Worm (Caenorhabditis elegans): Measurements from ENCODE around the gene cng-1.
A peak's percentile ranks its signal among the peaks of the same experiment; 100 is the strongest.

Gene cng-1

ce11 chrV:15058423-15058822, 27.1 kb upstream of the cng-1 start:
- TF ChIP-seq nhr-85 (tag) (peak; percentile 34), nhr-237 (tag; optimal IDR thresholded peaks at IDR 0.05) (no peak), ets-5 (GFP tag; IDR thresholded peaks at IDR 0.05) (no peak), hlh-17 (GFP tag; optimal IDR thresholded peaks at IDR 0.05; ENCODE audit: borderline replicate concordance) (no peak)

- TF ChIP-seq snpc-4 (tag; optimal IDR thresholded peaks at IDR 0.05) (no peak), nhr-47 (tag; optimal IDR thresholded peaks at IDR 0.05) (no peak), lin-35 (GFP tag; optimal IDR thresholded peaks at IDR 0.05) (no peak), dpl-1 (GFP tag; optimal IDR thresholded peaks at IDR 0.05) (no peak)
Observed at ce11 chrV:15057724-15058123, 26.5 kb upstream of the cng-1 start.

- TF ChIP-seq xbp-1 (tag; optimal IDR thresholded peaks at IDR 0.05) (no peak), hlh-17 (GFP tag; optimal IDR thresholded peaks at IDR 0.05; ENCODE audit: borderline replicate concordance) (no peak), jun-1 (tag; optimal IDR thresholded peaks at IDR 0.05) (no peak), mef-2 (tag; optimal IDR thresholded peaks at IDR 0.05) (no peak), lin-15B (tag; optimal IDR thresholded peaks at IDR 0.05) (no peak), ztf-4 (tag; optimal IDR thresholded peaks at IDR 0.05) (no peak), sox-4 (tag; optimal IDR thresholded peaks at IDR 0.05) (no peak), mep-1 (tag; optimal IDR thresholded peaks at IDR 0.05) (no peak), nhr-19 (GFP tag; conservative IDR thresholded peaks at IDR 0.05) (no peak), blmp-1 (tag; optimal IDR thresholded peaks at IDR 0.05) (no peak), zip-4 (GFP tag; optimal IDR thresholded peaks at IDR 0.05) (no peak), nhr-84 (tag; optimal IDR thresholded peaks at IDR 0.05) (no peak), isw-1 (GFP tag; IDR thresholded peaks at IDR 0.05) (no peak), snu-23 (GFP tag; optimal IDR thresholded peaks at IDR 0.05) (no peak), nhr-20 (tag; optimal IDR thresholded peaks at IDR 0.05) (no peak), ztf-11 (tag; optimal IDR thresholded peaks at IDR 0.05) (no peak)
Observed at ce11 chrV:15056346-15056839, 25.1 kb upstream of the cng-1 start.

ce11 chrV:15055873-15056272, 24.6 kb upstream of the cng-1 start, which contains the start of gene C25D7.16:
C25D7.16 (plus strand) TSS chrV:15056173.
- no peak for TF ChIP-seq egl-13 (tag; optimal IDR thresholded peaks at IDR 0.05)
- TF ChIP-seq lin-14 (GFP tag; optimal IDR thresholded peaks at IDR 0.05): no peak
- TF ChIP-seq hpl-2 (GFP tag; optimal IDR thresholded peaks at IDR 0.05): no peak
- TF ChIP-seq nhr-90 (tag; optimal IDR thresholded peaks at IDR 0.05; ENCODE audit: poor library complexity): no peak
- no peak for TF ChIP-seq efl-1 (optimal IDR thresholded peaks at IDR 0.05)
- TF ChIP-seq efl-1 (GFP tag; optimal IDR thresholded peaks at IDR 0.05 in 1 of 2): peak in 1 of 2 experiments; percentile 49
- no peak for TF ChIP-seq lin-13 (GFP tag; optimal IDR thresholded peaks at IDR 0.05)
- TF ChIP-seq mef-2 (tag; optimal IDR thresholded peaks at IDR 0.05): no peak

- TF ChIP-seq dpl-1 (GFP tag; optimal IDR thresholded peaks at IDR 0.05): no peak
- TF ChIP-seq hlh-4 (tag; optimal IDR thresholded peaks at IDR 0.05): no peak
- TF ChIP-seq hpl-2 (GFP tag; optimal IDR thresholded peaks at IDR 0.05): no peak
- TF ChIP-seq nhr-76 (tag; optimal IDR thresholded peaks at IDR 0.05): no peak
- TF ChIP-seq aha-1 (tag; optimal IDR thresholded peaks at IDR 0.05): no peak
- no peak for TF ChIP-seq nhr-85 (tag)
- TF ChIP-seq fkh-4 (tag; optimal IDR thresholded peaks at IDR 0.05; ENCODE audit: borderline replicate concordance): no peak
- no peak for TF ChIP-seq mep-1 (tag; optimal IDR thresholded peaks at IDR 0.05)
- no peak for TF ChIP-seq nhr-11 (tag; optimal IDR thresholded peaks at IDR 0.05)
- no peak for TF ChIP-seq nhr-90 (tag; optimal IDR thresholded peaks at IDR 0.05; ENCODE audit: poor library complexity)
- TF ChIP-seq fos-1 (tag; optimal IDR thresholded peaks at IDR 0.05): no peak
- no peak for TF ChIP-seq blmp-1 (tag; optimal IDR thresholded peaks at IDR 0.05)
Observed at ce11 chrV:15054733-15055132, 23.5 kb upstream of the cng-1 start.
